Fruit fly (Drosophila melanogaster): ENCODE results near the gene CG8292.

- TF ChIP-seq Myc (optimal IDR thresholded peaks at IDR 0.05) (no peak), psq (optimal IDR thresholded peaks at IDR 0.05) (no peak), h (optimal IDR thresholded peaks at IDR 0.05) (no peak), Sin3A (optimal IDR thresholded peaks at IDR 0.05) (no peak)
Measured at dm6 chr2L:8241700-8242099, 23.9 kb upstream of the CG8292 start, which contains the start of gene Spn28F.

Data from Kc167 (cell line).